Worm (Caenorhabditis elegans) whole organism, L1 larva: ENCODE results near the gene R31.2.
A peak's percentile ranks its signal among the peaks of the same experiment; 100 is the strongest.

Experiments
- C04F5.9 ChIP-seq: sonication (generic microtip); optimal IDR thresholded peaks from 2 replicates; lab custom pipeline; 2016; ENCODE audit warnings: missing genetic modification characterization, missing compliant biosample characterization
- C16A3.4 ChIP-seq: fragments of 150-350 bp; optimal IDR thresholded peaks from 2 replicates; lab custom pipeline; 2014; ENCODE audit warnings: missing biosample characterization, missing genetic modification characterization
- C34B4.2 ChIP-seq: sonication (generic microtip); optimal IDR thresholded peaks from 2 replicates; lab custom pipeline; 2017; ENCODE audit warnings: mild to moderate bottlenecking, missing genetic modification characterization, missing compliant biosample characterization
- ama-1 ChIP-seq: fragments of 150-350 bp; optimal IDR thresholded peaks from 2 replicates; lab custom pipeline; 2014
- blmp-1 ChIP-seq: fragments of 150-350 bp; optimal IDR thresholded peaks from 2 replicates; lab custom pipeline; 2014; ENCODE audit warnings: missing biosample characterization, missing genetic modification characterization
- ceh-8 ChIP-seq: fragments of 200-800 bp; sonication (Bioruptor generic); optimal IDR thresholded peaks from 2 replicates; lab custom pipeline; 2018; ENCODE audit warnings: mild to moderate bottlenecking, missing genetic modification characterization, moderate library complexity, missing compliant biosample characterization
- ceh-82 ChIP-seq, 3 experiments: fragments of 150-350 bp in 1 of 3; sonication (generic microtip) in 2 of 3; optimal IDR thresholded peaks; 2 replicates each; lab custom pipeline; 2014 to 2017; ENCODE audit warnings: missing biosample characterization in 3 of 3, missing genetic modification characterization in 3 of 3
- ceh-88 ChIP-seq: fragments of 200-800 bp; sonication (Bioruptor generic); IDR thresholded peaks from 2 replicates; pipeline ENCODE4 v1.3.6; 2022; ENCODE audit warnings: missing genetic modification characterization, missing compliant biosample characterization
- dpl-1 ChIP-seq, 3 experiments: fragments of 150-350 bp in 2 of 3; sonication (generic microtip) in 1 of 3; optimal IDR thresholded peaks; 2 replicates each; lab custom pipeline; 2014 to 2017; ENCODE audit warnings: missing biosample characterization in 3 of 3, missing genetic modification characterization in 3 of 3, missing genetic modification reagents in 3 of 3
- efl-1 ChIP-seq, 4 experiments: fragments of 150-350 bp; optimal IDR thresholded peaks in 3 of 4; peaks in 1 of 4; 1 replicate in 1 of 4; 2 replicates in 3 of 4; lab custom pipeline; 2014; ENCODE audit warnings: missing biosample characterization in 2 of 4, missing genetic modification characterization in 2 of 4, missing genetic modification reagents in 2 of 4
- elt-2 ChIP-seq: sonication (generic microtip); optimal IDR thresholded peaks from 2 replicates; lab custom pipeline; 2016; ENCODE audit warnings: missing genetic modification characterization, mild to moderate bottlenecking, inconsistent platforms, missing compliant biosample characterization, missing genetic modification reagents
- elt-3 ChIP-seq, 6 experiments: fragments of 150-350 bp in 1 of 6; sonication (generic microtip); optimal IDR thresholded peaks; 2 replicates each; lab custom pipeline; 2017 to 2018; ENCODE audit warnings: missing biosample characterization in 6 of 6, missing genetic modification characterization in 6 of 6, inconsistent platforms in 1 of 6
- fkh-10 ChIP-seq: sonication (generic microtip); optimal IDR thresholded peaks from 2 replicates; lab custom pipeline; 2017; ENCODE audit warnings: missing biosample characterization, missing genetic modification reagents, missing genetic modification characterization
- grh-1 ChIP-seq: fragments of 200-800 bp; sonication (Bioruptor generic); IDR thresholded peaks from 2 replicates; pipeline ENCODE4 v1.3.6; 2022; ENCODE audit warnings: missing genetic modification reagents, missing genetic modification characterization, missing compliant biosample characterization
- hlh-17 ChIP-seq: fragments of 200-800 bp; sonication (Bioruptor generic); optimal IDR thresholded peaks from 2 replicates; lab custom pipeline; 2018; ENCODE audit warnings: missing genetic modification characterization, mild to moderate bottlenecking, missing compliant biosample characterization, moderate library complexity, borderline replicate concordance
- hpl-2 ChIP-seq: fragments of 150-350 bp; optimal IDR thresholded peaks from 2 replicates; lab custom pipeline; 2014; ENCODE audit warnings: missing biosample characterization, missing genetic modification reagents, missing genetic modification characterization
- irx-1 ChIP-seq: sonication (generic microtip); optimal IDR thresholded peaks from 2 replicates; lab custom pipeline; 2016; ENCODE audit warnings: missing genetic modification characterization, missing compliant biosample characterization
- jun-1 ChIP-seq: fragments of 150-350 bp; optimal IDR thresholded peaks from 2 replicates; lab custom pipeline; 2014; ENCODE audit warnings: missing biosample characterization, missing genetic modification reagents, missing genetic modification characterization
- lin-13 ChIP-seq: fragments of 150-350 bp; optimal IDR thresholded peaks from 2 replicates; lab custom pipeline; 2014; ENCODE audit warnings: missing biosample characterization, missing genetic modification reagents, missing genetic modification characterization
- lin-14 ChIP-seq: fragments of 200-800 bp; sonication (Bioruptor generic); optimal IDR thresholded peaks from 2 replicates; lab custom pipeline; 2018; ENCODE audit warnings: mild to moderate bottlenecking, missing genetic modification characterization, moderate library complexity, missing compliant biosample characterization
- lin-15B ChIP-seq: fragments of 150-350 bp; sonication (generic microtip); optimal IDR thresholded peaks from 3 replicates; lab custom pipeline; 2014; ENCODE audit warnings: missing biosample characterization, missing genetic modification characterization
- lin-35 ChIP-seq, 2 experiments: fragments of 150-350 bp; optimal IDR thresholded peaks; 2 replicates each; lab custom pipeline; 2014; ENCODE audit warnings: missing biosample characterization in 2 of 2, missing genetic modification characterization in 2 of 2, missing genetic modification reagents in 2 of 2
- lin-39 ChIP-seq: fragments of 150-350 bp; optimal IDR thresholded peaks from 2 replicates; lab custom pipeline; 2014; ENCODE audit warnings: missing biosample characterization, missing genetic modification reagents, missing genetic modification characterization
- lir-3 ChIP-seq: sonication (generic microtip); optimal IDR thresholded peaks from 2 replicates; lab custom pipeline; 2016; ENCODE audit warnings: mild to moderate bottlenecking, missing genetic modification characterization, moderate library complexity, missing compliant biosample characterization; ENCODE audit not compliant: poor library complexity
- lsy-2 ChIP-seq, 2 experiments: fragments of 150-350 bp; optimal IDR thresholded peaks; 2 replicates each; lab custom pipeline; 2014; ENCODE audit warnings: missing biosample characterization in 2 of 2, missing genetic modification characterization in 2 of 2
- mdl-1 ChIP-seq, 2 experiments: fragments of 150-350 bp; optimal IDR thresholded peaks; 2 replicates each; lab custom pipeline; 2014 to 2017; ENCODE audit warnings: missing biosample characterization in 2 of 2, missing genetic modification characterization in 2 of 2, inconsistent platforms in 1 of 2
- mep-1 ChIP-seq: fragments of 150-350 bp; optimal IDR thresholded peaks from 2 replicates; lab custom pipeline; 2014; ENCODE audit warnings: missing biosample characterization, missing genetic modification characterization
- nhr-12 ChIP-seq: sonication (generic microtip); optimal IDR thresholded peaks from 2 replicates; lab custom pipeline; 2017; ENCODE audit warnings: missing biosample characterization, missing genetic modification characterization
- nhr-19 ChIP-seq: fragments of 200-800 bp; sonication (Bioruptor generic); conservative IDR thresholded peaks from 2 replicates; pipeline ENCODE4 v1.3.6; 2022; ENCODE audit warnings: missing genetic modification characterization, missing compliant biosample characterization
- nhr-20 ChIP-seq: sonication (generic microtip); optimal IDR thresholded peaks from 2 replicates; lab custom pipeline; 2016; ENCODE audit warnings: mild to moderate bottlenecking, missing genetic modification characterization, missing compliant biosample characterization
- nhr-47 ChIP-seq: sonication (generic microtip); optimal IDR thresholded peaks from 2 replicates; lab custom pipeline; 2016; ENCODE audit warnings: mild to moderate bottlenecking, missing genetic modification characterization, moderate library complexity, missing compliant biosample characterization
- nhr-71 ChIP-seq: sonication (generic microtip); optimal IDR thresholded peaks from 2 replicates; lab custom pipeline; 2016; ENCODE audit warnings: mild to moderate bottlenecking, missing genetic modification characterization, moderate library complexity, missing compliant biosample characterization
- nhr-77 ChIP-seq: fragments of 150-350 bp; optimal IDR thresholded peaks from 2 replicates; lab custom pipeline; 2014; ENCODE audit warnings: missing biosample characterization, missing genetic modification characterization
- nhr-85 ChIP-seq: sonication (generic microtip); peaks from one replicate; lab custom pipeline; 2016; ENCODE audit warnings: missing genetic modification characterization, inconsistent platforms, missing compliant biosample characterization
- nhr-90 ChIP-seq: sonication (generic microtip); optimal IDR thresholded peaks from 2 replicates; lab custom pipeline; 2016; ENCODE audit warnings: mild to moderate bottlenecking, missing genetic modification characterization, missing compliant biosample characterization; ENCODE audit not compliant: poor library complexity
- pag-3 ChIP-seq: sonication (generic microtip); optimal IDR thresholded peaks from 2 replicates; lab custom pipeline; 2017; ENCODE audit warnings: missing genetic modification characterization, mild to moderate bottlenecking, missing compliant biosample characterization, antibody characterized with exemption, borderline replicate concordance; ENCODE audit not compliant: insufficient read depth
- pax-3 ChIP-seq: fragments of 200-800 bp; sonication (Bioruptor generic); optimal IDR thresholded peaks from 2 replicates; lab custom pipeline; 2018; ENCODE audit warnings: mild to moderate bottlenecking, missing genetic modification characterization, moderate library complexity, missing compliant biosample characterization
- rnt-1 ChIP-seq: sonication (generic microtip); optimal IDR thresholded peaks from 2 replicates; lab custom pipeline; 2016; ENCODE audit warnings: mild to moderate bottlenecking, missing genetic modification characterization, moderate library complexity, missing compliant biosample characterization
- snpc-4 ChIP-seq: fragments of 150-350 bp; optimal IDR thresholded peaks from 2 replicates; lab custom pipeline; 2014; ENCODE audit warnings: missing biosample characterization, missing genetic modification characterization
- snu-23 ChIP-seq: sonication (generic microtip); optimal IDR thresholded peaks from 2 replicates; lab custom pipeline; 2016; ENCODE audit warnings: missing genetic modification characterization, missing compliant biosample characterization
- sup-37 ChIP-seq: fragments of 200-800 bp; sonication (Bioruptor generic); optimal IDR thresholded peaks from 2 replicates; lab custom pipeline; 2018; ENCODE audit warnings: mild to moderate bottlenecking, missing genetic modification characterization, missing compliant biosample characterization
- swsn-7 ChIP-seq: sonication (generic microtip); optimal IDR thresholded peaks from 2 replicates; lab custom pipeline; 2016; ENCODE audit warnings: missing genetic modification characterization, missing compliant biosample characterization
- tbx-2 ChIP-seq: sonication (generic microtip); optimal IDR thresholded peaks from 2 replicates; lab custom pipeline; 2016; ENCODE audit warnings: missing genetic modification characterization, missing compliant biosample characterization
- unc-130 ChIP-seq: fragments of 150-350 bp; optimal IDR thresholded peaks from 2 replicates; lab custom pipeline; 2017; ENCODE audit warnings: missing biosample characterization, missing genetic modification characterization, inconsistent platforms
- unc-62 ChIP-seq: fragments of 150-350 bp; optimal IDR thresholded peaks from 2 replicates; lab custom pipeline; 2014; ENCODE audit warnings: missing biosample characterization, missing genetic modification reagents, missing genetic modification characterization
- xbp-1 ChIP-seq: sonication (generic microtip); optimal IDR thresholded peaks from 2 replicates; lab custom pipeline; 2016; ENCODE audit warnings: missing genetic modification characterization, missing compliant biosample characterization
- zag-1 ChIP-seq: fragments of 150-350 bp; optimal IDR thresholded peaks from 2 replicates; lab custom pipeline; 2014; ENCODE audit warnings: missing biosample characterization, missing genetic modification characterization
- ztf-11 ChIP-seq, 2 experiments: sonication (generic microtip); optimal IDR thresholded peaks; 2 replicates each; lab custom pipeline; 2016 to 2017; ENCODE audit warnings: missing genetic modification characterization in 2 of 2, missing biosample characterization in 1 of 2, missing compliant biosample characterization in 1 of 2
- ztf-4 ChIP-seq: fragments of 150-350 bp; optimal IDR thresholded peaks from 2 replicates; lab custom pipeline; 2014; ENCODE audit warnings: missing biosample characterization, missing genetic modification characterization

The R31.2 gene

DNA sequence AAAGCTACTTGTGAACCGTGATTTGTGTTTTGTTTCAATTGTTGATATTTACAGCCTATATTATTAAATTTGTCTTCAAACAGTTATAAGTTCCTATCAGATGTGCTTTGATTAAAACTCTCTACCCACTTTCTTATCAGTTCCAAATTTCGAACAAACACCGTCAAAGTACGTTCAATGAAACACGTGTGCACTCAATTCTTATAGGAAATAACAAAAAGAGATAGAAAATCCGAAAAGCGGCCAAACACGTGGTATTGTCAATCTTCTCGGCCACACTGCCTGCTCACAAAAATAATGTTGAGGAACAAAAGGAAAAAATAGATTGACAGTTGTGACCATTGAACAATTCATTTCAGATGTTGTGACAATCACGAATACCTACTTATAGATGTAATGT lies 31.4 kb upstream of the R31.2 start:
- TF ChIP-seq C04F5.9 (tag; lab: Kevin White, UChicago) (peak; percentile 0), xbp-1 (peak; percentile 31), pag-3 (tag; lab: Kevin White, UChicago) (no peak), nhr-90 (peak; percentile 83), hpl-2 (GFP tag; lab: Kevin White, UChicago) (no peak), unc-130 (tag; lab: Kevin White, UChicago) (peak; percentile 83), zag-1 (no peak), ceh-88 (peak; percentile 56; the same call in 1 of the 2 replicates), elt-3 (tag; optimal IDR thresholded peaks at IDR 0.05; lab: Kevin White, UChicago) (peak in 3 of 6 experiments; percentile 34 to 89 (median 87)), nhr-77 (tag; lab: Kevin White, UChicago) (peak; percentile 36), grh-1 (GFP tag; lab: Robert Waterston, UW) (peak; percentile 41; the same call in 1 of the 2 replicates), ztf-4 (tag; lab: Kevin White, UChicago) (peak; percentile 50), rnt-1 (tag; lab: Kevin White, UChicago) (peak; percentile 75), dpl-1 (GFP tag; optimal IDR thresholded peaks at IDR 0.05; lab: Kevin White, UChicago) (peak in 2 of 3 experiments; percentile 24 to 51), tbx-2 (peak; percentile 90), ama-1 (lab: Kevin White, UChicago) (peak; percentile 10), fkh-10 (GFP tag; lab: Kevin White, UChicago) (no peak), pax-3 (tag; lab: Kevin White, UChicago) (peak; percentile 21), nhr-85 (tag; lab: Kevin White, UChicago) (peak; percentile 90), unc-62 (GFP tag; lab: Kevin White, UChicago) (no peak), nhr-71 (tag; lab: Kevin White, UChicago) (peak; percentile 96), sup-37 (GFP tag; lab: Kevin White, UChicago) (peak; percentile 39), mep-1 (peak; percentile 43), lin-15B (tag; lab: Kevin White, UChicago) (no peak), lin-14 (GFP tag; lab: Kevin White, UChicago) (peak; percentile 94), nhr-19 (GFP tag; lab: Robert Waterston, UW) (peak; percentile 99), jun-1 (tag; lab: Kevin White, UChicago) (peak; percentile 23), snpc-4 (tag; lab: Kevin White, UChicago) (peak; percentile 31), irx-1 (tag; lab: Kevin White, UChicago) (peak; percentile 13), blmp-1 (tag; lab: Kevin White, UChicago) (peak; percentile 54), snu-23 (peak; percentile 91), swsn-7 (tag; lab: Kevin White, UChicago) (peak; percentile 62), nhr-12 (tag; lab: Kevin White, UChicago) (no peak), nhr-20 (tag; lab: Kevin White, UChicago) (peak; percentile 97), lin-39 (peak; percentile 18), lin-35 (GFP tag; optimal IDR thresholded peaks at IDR 0.05; lab: Kevin White, UChicago) (peak in 1 of 2 experiments; percentile 81), efl-1 (optimal IDR thresholded peaks at IDR 0.05; lab: Kevin White, UChicago) (peak; percentile 7 to 23), efl-1 (GFP tag; optimal IDR thresholded peaks at IDR 0.05 in 1 of 2; lab: Kevin White, UChicago) (peak; percentile 5 to 80), mdl-1 (tag; optimal IDR thresholded peaks at IDR 0.05; lab: Kevin White, UChicago) (peak in 1 of 2 experiments; percentile 96), lir-3 (peak; percentile 68), hlh-17 (no peak), ztf-11 (tag; optimal IDR thresholded peaks at IDR 0.05; lab: Kevin White, UChicago) (no peak), C16A3.4 (peak; percentile 61), nhr-47 (tag; lab: Kevin White, UChicago) (peak; percentile 60), ceh-8 (GFP tag; lab: Kevin White, UChicago) (no peak), ceh-82 (tag; optimal IDR thresholded peaks at IDR 0.05; lab: Kevin White, UChicago) (peak in 1 of 3 experiments; percentile 11), lin-13 (GFP tag; lab: Kevin White, UChicago) (peak; percentile 58), lsy-2 (tag; optimal IDR thresholded peaks at IDR 0.05; lab: Kevin White, UChicago) (peak; percentile 51 to 56), C34B4.2 (tag; lab: Kevin White, UChicago) (no peak), elt-2 (tag; lab: Kevin White, UChicago) (peak; percentile 91)
